Worm (Caenorhabditis elegans) whole organism, L4 larva: ENCODE measurements around the gene T09F3.7.

Experiments used
- F37D6.2 ChIP-seq: sonication (generic microtip); optimal IDR thresholded peaks from 2 replicates; lab custom pipeline; 2016; ENCODE audit warnings: mild to moderate bottlenecking, missing genetic modification characterization, missing compliant biosample characterization
- F49E8.2 ChIP-seq: sonication (generic microtip); optimal IDR thresholded peaks from 2 replicates; lab custom pipeline; 2016; ENCODE audit warnings: missing compliant biosample characterization, mild to moderate bottlenecking, missing genetic modification characterization, borderline replicate concordance
- R02D3.7 ChIP-seq: fragments of 150-350 bp; sonication (generic microtip); optimal IDR thresholded peaks from 3 replicates; lab custom pipeline; 2014; ENCODE audit warnings: missing biosample characterization, missing genetic modification characterization
- T20F7.1 ChIP-seq: fragments of 200-800 bp; sonication (Bioruptor generic); optimal IDR thresholded peaks from 2 replicates; lab custom pipeline; 2018; ENCODE audit warnings: mild to moderate bottlenecking, missing genetic modification characterization, missing compliant biosample characterization
- T26A8.4 ChIP-seq: fragments of 200-800 bp; sonication (Bioruptor generic); IDR thresholded peaks from 2 replicates; pipeline ENCODE4 v1.3.6; 2022; ENCODE audit warnings: missing genetic modification characterization, missing compliant biosample characterization
- Y105C5A.15 ChIP-seq: fragments of 200-800 bp; sonication (Bioruptor generic); IDR thresholded peaks from 2 replicates; pipeline ENCODE4 v1.3.6; 2022; ENCODE audit warnings: missing genetic modification characterization, missing compliant biosample characterization
- Y48G9A.11 ChIP-seq: fragments of 200-800 bp; sonication (Bioruptor generic); IDR thresholded peaks from 2 replicates; pipeline ENCODE4 v1.3.6; 2022; ENCODE audit warnings: missing genetic modification reagents, missing genetic modification characterization, missing compliant biosample characterization
- Y5F2A.4 ChIP-seq: fragments of 200-800 bp; sonication (Bioruptor generic); optimal IDR thresholded peaks from 2 replicates; lab custom pipeline; 2018; ENCODE audit warnings: mild to moderate bottlenecking, missing genetic modification characterization, missing compliant biosample characterization
- ZK337.2 ChIP-seq: fragments of 200-800 bp; sonication (Bioruptor generic); IDR thresholded peaks from 2 replicates; pipeline ENCODE4 v1.3.6; 2022; ENCODE audit warnings: missing genetic modification reagents, missing genetic modification characterization, missing compliant biosample characterization
- aha-1 ChIP-seq: fragments of 150-350 bp; peaks from one replicate; lab custom pipeline; 2014; ENCODE audit warnings: missing biosample characterization, missing genetic modification characterization
- aly-2 ChIP-seq: sonication (generic microtip); optimal IDR thresholded peaks from 2 replicates; lab custom pipeline; 2018; ENCODE audit warnings: missing biosample characterization, missing genetic modification characterization
- attf-4 ChIP-seq: sonication (generic microtip); optimal IDR thresholded peaks from 3 replicates; lab custom pipeline; 2017; ENCODE audit warnings: missing biosample characterization, missing genetic modification characterization
- ceh-20 ChIP-seq: fragments of 200-800 bp; sonication (Bioruptor generic); IDR thresholded peaks from 2 replicates; pipeline ENCODE4 v1.3.6; 2022; ENCODE audit warnings: missing genetic modification reagents, missing genetic modification characterization, missing compliant biosample characterization
- ceh-28 ChIP-seq: fragments of 150-350 bp; optimal IDR thresholded peaks from 2 replicates; lab custom pipeline; 2014; ENCODE audit warnings: missing biosample characterization, missing genetic modification reagents, missing genetic modification characterization
- ceh-82 ChIP-seq: sonication (generic microtip); optimal IDR thresholded peaks from 2 replicates; lab custom pipeline; 2017; ENCODE audit warnings: missing biosample characterization, missing genetic modification characterization
- cey-2 ChIP-seq: sonication (generic microtip); optimal IDR thresholded peaks from 3 replicates; lab custom pipeline; 2017; ENCODE audit warnings: missing genetic modification characterization, mild to moderate bottlenecking, missing compliant biosample characterization, antibody characterized with exemption, borderline replicate concordance; ENCODE audit not compliant: insufficient read depth
- daf-8 ChIP-seq: fragments of 200-800 bp; sonication (Bioruptor generic); IDR thresholded peaks from 2 replicates; pipeline ENCODE4 v1.3.6; 2022; ENCODE audit warnings: missing genetic modification characterization, missing compliant biosample characterization
- dmd-8 ChIP-seq: fragments of 200-800 bp; sonication (Bioruptor generic); IDR thresholded peaks from 2 replicates; pipeline ENCODE4 v1.3.6; 2022; ENCODE audit warnings: missing genetic modification characterization, missing compliant biosample characterization
- dpl-1 ChIP-seq: fragments of 150-350 bp; optimal IDR thresholded peaks from 2 replicates; lab custom pipeline; 2014; ENCODE audit warnings: missing biosample characterization, missing genetic modification reagents, missing genetic modification characterization
- egl-27 ChIP-seq: sonication (generic microtip); optimal IDR thresholded peaks from 3 replicates; lab custom pipeline; 2017; ENCODE audit warnings: missing biosample characterization, missing genetic modification reagents, missing genetic modification characterization
- hlh-11 ChIP-seq: fragments of 200-800 bp; sonication (Bioruptor generic); optimal IDR thresholded peaks from 2 replicates; lab custom pipeline; 2018; ENCODE audit warnings: mild to moderate bottlenecking, missing genetic modification characterization, missing compliant biosample characterization
- jun-1 ChIP-seq: fragments of 150-350 bp; optimal IDR thresholded peaks from 2 replicates; lab custom pipeline; 2014; ENCODE audit warnings: missing biosample characterization, missing genetic modification reagents, missing genetic modification characterization
- lin-1 ChIP-seq: fragments of 200-800 bp; sonication (Bioruptor generic); IDR thresholded peaks from 2 replicates; pipeline ENCODE4 v1.3.6; 2022; ENCODE audit warnings: missing genetic modification reagents, missing genetic modification characterization, missing compliant biosample characterization
- lin-15B ChIP-seq: fragments of 150-350 bp; sonication (generic microtip); optimal IDR thresholded peaks from 3 replicates; lab custom pipeline; 2014; ENCODE audit warnings: missing biosample characterization, missing genetic modification characterization
- lin-38 ChIP-seq: fragments of 200-800 bp; sonication (Bioruptor generic); IDR thresholded peaks from 2 replicates; pipeline ENCODE4 v1.3.6; 2022; ENCODE audit warnings: missing genetic modification reagents, missing genetic modification characterization, missing compliant biosample characterization
- lin-39 ChIP-seq: fragments of 150-350 bp; optimal IDR thresholded peaks from 2 replicates; lab custom pipeline; 2014; ENCODE audit warnings: missing biosample characterization, missing genetic modification reagents, missing genetic modification characterization
- madf-5 ChIP-seq, 2 experiments: fragments of 200-800 bp; sonication (Bioruptor generic); IDR thresholded peaks; 2 replicates each; pipeline ENCODE4 v1.3.6; 2022; ENCODE audit warnings: missing compliant biosample characterization in 2 of 2, missing genetic modification characterization in 2 of 2
- mdl-1 ChIP-seq, 2 experiments: fragments of 150-350 bp in 1 of 2; sonication (generic microtip) in 1 of 2; optimal IDR thresholded peaks; 2 replicates each; lab custom pipeline; 2014 to 2017; ENCODE audit warnings: missing biosample characterization in 2 of 2, missing genetic modification characterization in 2 of 2
- mdt-29 ChIP-seq: fragments of 200-800 bp; sonication (Bioruptor generic); IDR thresholded peaks from 2 replicates; pipeline ENCODE4 v1.3.6; 2022; ENCODE audit warnings: missing genetic modification reagents, missing genetic modification characterization, missing compliant biosample characterization
- mep-1 ChIP-seq: fragments of 150-350 bp; sonication (generic microtip); optimal IDR thresholded peaks from 3 replicates; lab custom pipeline; 2014; ENCODE audit warnings: missing biosample characterization, missing genetic modification characterization
- mes-2 ChIP-seq: sonication (generic microtip); optimal IDR thresholded peaks from 2 replicates; lab custom pipeline; 2016; ENCODE audit warnings: missing genotype, mild to moderate bottlenecking, missing genetic modification characterization, missing compliant biosample characterization; ENCODE audit not compliant: poor library complexity, severe bottlenecking
- nhr-10 ChIP-seq: fragments of 150-350 bp; optimal IDR thresholded peaks from 2 replicates; lab custom pipeline; 2014; ENCODE audit warnings: missing biosample characterization, missing genetic modification characterization
- nhr-237 ChIP-seq: sonication (generic microtip); optimal IDR thresholded peaks from 2 replicates; lab custom pipeline; 2017; ENCODE audit warnings: missing biosample characterization, missing genetic modification characterization
- nhr-25 ChIP-seq: sonication (generic microtip); optimal IDR thresholded peaks from 2 replicates; lab custom pipeline; 2017; ENCODE audit warnings: missing genetic modification characterization, mild to moderate bottlenecking, missing compliant biosample characterization, antibody characterized with exemption, moderate library complexity, borderline replicate concordance; ENCODE audit not compliant: insufficient read depth
- nhr-28 ChIP-seq: fragments of 150-350 bp; optimal IDR thresholded peaks from 2 replicates; lab custom pipeline; 2014; ENCODE audit warnings: missing biosample characterization, missing genetic modification characterization
- nhr-41 ChIP-seq: fragments of 200-800 bp; sonication (Bioruptor generic); IDR thresholded peaks from 2 replicates; pipeline ENCODE4 v1.3.6; 2022; ENCODE audit warnings: missing genetic modification reagents, missing genetic modification characterization, missing compliant biosample characterization
- nhr-42 ChIP-seq: fragments of 200-800 bp; sonication (Bioruptor generic); IDR thresholded peaks from 2 replicates; pipeline ENCODE4 v1.3.6; 2022; ENCODE audit warnings: missing genetic modification characterization, missing compliant biosample characterization
- nhr-48 ChIP-seq: sonication (generic microtip); optimal IDR thresholded peaks from 2 replicates; lab custom pipeline; 2016; ENCODE audit warnings: mild to moderate bottlenecking, missing genetic modification characterization, missing compliant biosample characterization
- nhr-6 ChIP-seq: fragments of 150-350 bp; optimal IDR thresholded peaks from 2 replicates; lab custom pipeline; 2014; ENCODE audit warnings: missing biosample characterization, missing genetic modification characterization
- nhr-77 ChIP-seq: fragments of 150-350 bp; optimal IDR thresholded peaks from 2 replicates; lab custom pipeline; 2014; ENCODE audit warnings: missing biosample characterization, missing genetic modification characterization
- rbr-2 ChIP-seq: sonication (generic microtip); optimal IDR thresholded peaks from 2 replicates; lab custom pipeline; 2016; ENCODE audit warnings: missing genotype, missing genetic modification characterization, missing compliant biosample characterization
- set-16 ChIP-seq: fragments of 200-800 bp; sonication (Bioruptor generic); IDR thresholded peaks from 2 replicates; pipeline ENCODE4 v1.3.6; 2022; ENCODE audit warnings: missing genetic modification reagents, missing genetic modification characterization, missing compliant biosample characterization
- skn-1 ChIP-seq: fragments of 150-350 bp; optimal IDR thresholded peaks from 2 replicates; lab custom pipeline; 2014; ENCODE audit warnings: missing biosample characterization, missing genetic modification characterization
- snpc-4 ChIP-seq: fragments of 150-350 bp; optimal IDR thresholded peaks from 2 replicates; lab custom pipeline; 2014; ENCODE audit warnings: missing biosample characterization, missing genetic modification characterization
- spr-1 ChIP-seq: sonication (generic microtip); optimal IDR thresholded peaks from 2 replicates; lab custom pipeline; 2016; ENCODE audit warnings: mild to moderate bottlenecking, missing genetic modification characterization, missing compliant biosample characterization
- tag-97 ChIP-seq: fragments of 200-800 bp; sonication (Bioruptor generic); IDR thresholded peaks from 2 replicates; pipeline ENCODE4 v1.3.6; 2022; ENCODE audit warnings: missing genetic modification characterization, missing compliant biosample characterization
- unc-39 ChIP-seq: sonication (generic microtip); optimal IDR thresholded peaks from 2 replicates; lab custom pipeline; 2017; ENCODE audit warnings: missing biosample characterization, missing genetic modification characterization
- vab-7 ChIP-seq: fragments of 200-800 bp; sonication (Bioruptor generic); IDR thresholded peaks from 2 replicates; pipeline ENCODE4 v1.3.6; 2022; ENCODE audit warnings: missing genetic modification reagents, missing genetic modification characterization, missing compliant biosample characterization
- zfp-2 ChIP-seq: sonication (generic microtip); optimal IDR thresholded peaks from 2 replicates; lab custom pipeline; 2016; ENCODE audit warnings: mild to moderate bottlenecking, missing genetic modification characterization, missing compliant biosample characterization
- zip-11 ChIP-seq: fragments of 200-800 bp; sonication (Bioruptor generic); IDR thresholded peaks from 2 replicates; pipeline ENCODE4 v1.3.6; 2022; ENCODE audit warnings: missing genetic modification characterization, missing compliant biosample characterization
- zip-2 ChIP-seq: fragments of 150-350 bp; optimal IDR thresholded peaks from 2 replicates; lab custom pipeline; 2014; ENCODE audit warnings: missing biosample characterization, missing genetic modification characterization
- ztf-11 ChIP-seq: fragments of 150-350 bp; optimal IDR thresholded peaks from 2 replicates; lab custom pipeline; 2014; ENCODE audit warnings: missing biosample characterization, missing genetic modification characterization
- ztf-7 ChIP-seq: fragments of 150-350 bp; optimal IDR thresholded peaks from 2 replicates; lab custom pipeline; 2014; ENCODE audit warnings: missing biosample characterization, missing genetic modification characterization

T09F3.7 gene

DNA sequence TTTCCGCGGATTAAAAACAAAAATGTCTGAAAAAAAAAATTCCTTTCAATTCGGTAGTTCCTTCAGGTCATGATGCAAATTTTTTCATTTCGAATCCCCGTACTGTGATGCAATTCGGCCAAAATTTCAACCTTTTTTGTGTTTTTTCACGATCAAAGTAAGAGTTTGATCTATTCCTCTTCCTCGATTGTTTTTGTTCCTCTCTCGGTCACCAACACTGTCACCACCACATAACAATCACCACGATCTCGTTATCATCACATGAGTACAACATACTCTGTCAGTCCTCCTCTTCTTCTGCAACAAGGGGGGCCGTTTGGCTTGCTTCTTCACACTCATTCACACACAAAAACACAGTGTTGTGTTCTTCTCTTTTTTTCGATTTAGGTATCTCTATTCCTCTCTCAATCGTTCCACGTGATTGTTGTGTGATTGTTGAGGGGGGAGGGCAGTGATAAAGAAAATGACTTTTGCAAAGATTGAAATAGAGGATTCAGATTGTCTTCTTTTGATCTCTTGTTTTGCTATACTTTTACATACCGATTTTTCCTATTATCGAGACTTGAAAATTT lies 632 bp upstream of the T09F3.7 start (continued):
- TF ChIP-seq jun-1 (tag; lab: Kevin White, UChicago) (no peak), nhr-48 (tag; lab: Kevin White, UChicago) (peak; percentile 56), T26A8.4 (GFP tag; lab: Robert Waterston, UW) (0 out of 2 replicates have a peak, but pooled peaks have one; percentile 8), lin-1 (GFP tag; lab: Robert Waterston, UW) (peak; percentile 31; the same call in 1 of the 2 replicates), cey-2 (peak; percentile 89), dmd-8 (GFP tag; lab: Robert Waterston, UW) (no peak), ztf-11 (tag; lab: Kevin White, UChicago) (no peak), set-16 (GFP tag; lab: Robert Waterston, UW) (no peak), mes-2 (tag; lab: Kevin White, UChicago) (peak; percentile 35), zip-2 (no peak), rbr-2 (tag; lab: Kevin White, UChicago) (peak; percentile 5), zfp-2 (tag; lab: Kevin White, UChicago) (no peak), lin-39 (tag; lab: Kevin White, UChicago) (no peak), dpl-1 (GFP tag; lab: Kevin White, UChicago) (peak; percentile 20), vab-7 (no peak), hlh-11 (tag; lab: Kevin White, UChicago) (peak; percentile 82), spr-1 (tag; lab: Kevin White, UChicago) (no peak), zip-11 (no peak), Y48G9A.11 (GFP tag; lab: Robert Waterston, UW) (no peak), aha-1 (tag; lab: Kevin White, UChicago) (peak; percentile 96), F49E8.2 (tag; lab: Kevin White, UChicago) (no peak), daf-8 (GFP tag; lab: Robert Waterston, UW) (no peak), ZK337.2 (no peak), ceh-20 (GFP tag; lab: Robert Waterston, UW) (no peak), R02D3.7 (tag; lab: Kevin White, UChicago) (no peak), skn-1 (tag; lab: Kevin White, UChicago) (no peak), nhr-41 (GFP tag; lab: Robert Waterston, UW) (no peak), T20F7.1 (no peak), Y105C5A.15 (no peak), attf-4 (tag; lab: Kevin White, UChicago) (no peak), nhr-25 (tag; lab: Kevin White, UChicago) (peak; percentile 39), snpc-4 (tag; lab: Kevin White, UChicago) (no peak), lin-15B (tag; lab: Kevin White, UChicago) (no peak), mdl-1 (tag; optimal IDR thresholded peaks at IDR 0.05; lab: Kevin White, UChicago) (peak; percentile 20 to 88), ceh-28 (no peak), nhr-28 (peak; percentile 79), nhr-237 (tag; lab: Kevin White, UChicago) (no peak), Y5F2A.4 (GFP tag; lab: Kevin White, UChicago) (no peak), F37D6.2 (tag; lab: Kevin White, UChicago) (no peak), nhr-10 (no peak), mep-1 (peak; percentile 75), nhr-6 (tag; lab: Kevin White, UChicago) (peak; percentile 80), lin-38 (GFP tag; lab: Robert Waterston, UW) (no peak), nhr-77 (tag; lab: Kevin White, UChicago) (peak; percentile 65), mdt-29 (GFP tag; lab: Robert Waterston, UW) (no peak), ceh-82 (no peak), ztf-7 (no peak), aly-2 (tag; lab: Kevin White, UChicago) (no peak), madf-5 (GFP tag; IDR thresholded peaks at IDR 0.05; lab: Robert Waterston, UW) (no peak), nhr-42 (GFP tag; lab: Robert Waterston, UW) (no peak), egl-27 (tag; lab: Kevin White, UChicago) (no peak), tag-97 (GFP tag; lab: Robert Waterston, UW) (no peak), unc-39 (no peak)
